Worm (Caenorhabditis elegans) whole organism, L4 larva: ENCODE results near the gene C25H3.11.

Source experiments
- F44E2.7 ChIP-seq: fragments of 200-800 bp; sonication (Bioruptor generic); IDR thresholded peaks from 2 replicates; pipeline ENCODE4 v2.1.2; 2022; ENCODE audit warnings: missing genetic modification characterization, missing compliant biosample characterization
- T20F7.1 ChIP-seq: fragments of 200-800 bp; sonication (Bioruptor generic); optimal IDR thresholded peaks from 2 replicates; lab custom pipeline; 2018; ENCODE audit warnings: mild to moderate bottlenecking, missing genetic modification characterization, missing compliant biosample characterization
- T26A8.4 ChIP-seq: fragments of 200-800 bp; sonication (Bioruptor generic); IDR thresholded peaks from 2 replicates; pipeline ENCODE4 v1.3.6; 2022; ENCODE audit warnings: missing genetic modification characterization, missing compliant biosample characterization
- Y75B8A.6 ChIP-seq: fragments of 200-800 bp; sonication (Bioruptor generic); IDR thresholded peaks from 2 replicates; pipeline ENCODE4 v1.3.6; 2022; ENCODE audit warnings: missing genetic modification reagents, missing genetic modification characterization, missing compliant biosample characterization
- ZK546.5 ChIP-seq, 2 experiments: sonication (generic microtip); optimal IDR thresholded peaks; 2 replicates each; lab custom pipeline; 2017; ENCODE audit warnings: missing biosample characterization in 2 of 2, missing genetic modification characterization in 2 of 2
- ama-1 ChIP-seq: fragments of 150-350 bp; optimal IDR thresholded peaks from 2 replicates; lab custom pipeline; 2014; ENCODE audit warnings: inconsistent platforms, mixed read lengths
- arid-1 ChIP-seq: fragments of 200-800 bp; sonication (Bioruptor generic); conservative IDR thresholded peaks from 2 replicates; pipeline ENCODE4 v1.3.6; 2022; ENCODE audit warnings: missing genetic modification reagents, missing genetic modification characterization, missing compliant biosample characterization
- ceh-20 ChIP-seq: fragments of 200-800 bp; sonication (Bioruptor generic); IDR thresholded peaks from 2 replicates; pipeline ENCODE4 v1.3.6; 2022; ENCODE audit warnings: missing genetic modification reagents, missing genetic modification characterization, missing compliant biosample characterization
- ceh-32 ChIP-seq: sonication (generic microtip); optimal IDR thresholded peaks from 2 replicates; lab custom pipeline; 2016; ENCODE audit warnings: mild to moderate bottlenecking, missing genetic modification characterization, missing compliant biosample characterization; ENCODE audit not compliant: poor library complexity
- ceh-62 ChIP-seq: sonication (generic microtip); optimal IDR thresholded peaks from 2 replicates; lab custom pipeline; 2017; ENCODE audit warnings: missing biosample characterization, missing genetic modification characterization
- ceh-82 ChIP-seq: sonication (generic microtip); optimal IDR thresholded peaks from 2 replicates; lab custom pipeline; 2017; ENCODE audit warnings: missing biosample characterization, missing genetic modification characterization
- daf-16 ChIP-seq, 3 experiments: sonication (generic microtip); optimal IDR thresholded peaks; 2 replicates each; lab custom pipeline; 2016 to 2017; ENCODE audit warnings: missing genetic modification characterization in 3 of 3, missing genetic modification reagents in 3 of 3, mild to moderate bottlenecking in 2 of 3, missing compliant biosample characterization in 2 of 3, missing biosample characterization in 1 of 3, moderate library complexity in 1 of 3
- dmd-6 ChIP-seq: fragments of 200-800 bp; sonication (Bioruptor generic); IDR thresholded peaks from 2 replicates; pipeline ENCODE4 v1.3.6; 2022; ENCODE audit warnings: missing genetic modification reagents, missing genetic modification characterization, missing compliant biosample characterization
- dmd-8 ChIP-seq: fragments of 200-800 bp; sonication (Bioruptor generic); IDR thresholded peaks from 2 replicates; pipeline ENCODE4 v1.3.6; 2022; ENCODE audit warnings: missing genetic modification characterization, missing compliant biosample characterization
- duxl-1 ChIP-seq: sonication (generic microtip); optimal IDR thresholded peaks from 2 replicates; lab custom pipeline; 2016; ENCODE audit warnings: mild to moderate bottlenecking, missing genetic modification characterization, moderate library complexity, missing compliant biosample characterization; ENCODE audit not compliant: poor library complexity
- dve-1 ChIP-seq: sonication (generic microtip); optimal IDR thresholded peaks from 2 replicates; lab custom pipeline; 2017; ENCODE audit warnings: antibody characterized with exemption, mild to moderate bottlenecking, missing genetic modification characterization, missing compliant biosample characterization; ENCODE audit not compliant: insufficient read depth
- egl-43 ChIP-seq: fragments of 200-800 bp; sonication (Bioruptor generic); IDR thresholded peaks from 2 replicates; pipeline ENCODE4 v1.3.6; 2022; ENCODE audit warnings: missing genetic modification reagents, missing genetic modification characterization, missing compliant biosample characterization
- hif-1 ChIP-seq, 2 experiments: sonication (generic microtip); optimal IDR thresholded peaks; 2 replicates each; lab custom pipeline; 2016 to 2017; ENCODE audit warnings: missing compliant biosample characterization in 2 of 2, missing genetic modification characterization in 2 of 2, missing genetic modification reagents in 2 of 2, missing genotype in 2 of 2, mild to moderate bottlenecking in 1 of 2
- hlh-11 ChIP-seq: fragments of 200-800 bp; sonication (Bioruptor generic); optimal IDR thresholded peaks from 2 replicates; lab custom pipeline; 2018; ENCODE audit warnings: mild to moderate bottlenecking, missing genetic modification characterization, missing compliant biosample characterization
- hlh-30 ChIP-seq: sonication (generic microtip); optimal IDR thresholded peaks from 2 replicates; lab custom pipeline; 2017; ENCODE audit warnings: antibody characterized with exemption, mild to moderate bottlenecking, missing genetic modification characterization, missing compliant biosample characterization; ENCODE audit not compliant: insufficient read depth
- lin-13 ChIP-seq: fragments of 150-350 bp; optimal IDR thresholded peaks from 2 replicates; lab custom pipeline; 2014; ENCODE audit warnings: missing biosample characterization, missing genetic modification reagents, missing genetic modification characterization
- madf-5 ChIP-seq, 2 experiments: fragments of 200-800 bp; sonication (Bioruptor generic); IDR thresholded peaks; 2 replicates each; pipeline ENCODE4 v1.3.6; 2022; ENCODE audit warnings: missing compliant biosample characterization in 2 of 2, missing genetic modification characterization in 2 of 2
- mep-1 ChIP-seq: fragments of 150-350 bp; sonication (generic microtip); optimal IDR thresholded peaks from 3 replicates; lab custom pipeline; 2014; ENCODE audit warnings: missing biosample characterization, missing genetic modification characterization
- mes-2 ChIP-seq: sonication (generic microtip); optimal IDR thresholded peaks from 2 replicates; lab custom pipeline; 2016; ENCODE audit warnings: missing genotype, mild to moderate bottlenecking, missing genetic modification characterization, missing compliant biosample characterization; ENCODE audit not compliant: poor library complexity, severe bottlenecking
- mxl-3 ChIP-seq: fragments of 200-800 bp; sonication (Bioruptor generic); optimal IDR thresholded peaks from 2 replicates; lab custom pipeline; 2018; ENCODE audit warnings: mild to moderate bottlenecking, missing genetic modification characterization, missing compliant biosample characterization
- nhr-10 ChIP-seq: fragments of 150-350 bp; optimal IDR thresholded peaks from 2 replicates; lab custom pipeline; 2014; ENCODE audit warnings: missing biosample characterization, missing genetic modification characterization
- nhr-25 ChIP-seq: sonication (generic microtip); optimal IDR thresholded peaks from 2 replicates; lab custom pipeline; 2017; ENCODE audit warnings: missing genetic modification characterization, mild to moderate bottlenecking, missing compliant biosample characterization, antibody characterized with exemption, moderate library complexity, borderline replicate concordance; ENCODE audit not compliant: insufficient read depth
- nhr-28 ChIP-seq: fragments of 150-350 bp; optimal IDR thresholded peaks from 2 replicates; lab custom pipeline; 2014; ENCODE audit warnings: missing biosample characterization, missing genetic modification characterization
- nhr-42 ChIP-seq: fragments of 200-800 bp; sonication (Bioruptor generic); IDR thresholded peaks from 2 replicates; pipeline ENCODE4 v1.3.6; 2022; ENCODE audit warnings: missing genetic modification characterization, missing compliant biosample characterization
- nhr-76 ChIP-seq: fragments of 150-350 bp; optimal IDR thresholded peaks from 2 replicates; lab custom pipeline; 2014; ENCODE audit warnings: missing biosample characterization, missing genetic modification characterization
- nhr-77 ChIP-seq: fragments of 150-350 bp; optimal IDR thresholded peaks from 2 replicates; lab custom pipeline; 2014; ENCODE audit warnings: missing biosample characterization, missing genetic modification characterization
- php-3 ChIP-seq: fragments of 200-800 bp; sonication (Bioruptor generic); IDR thresholded peaks from 2 replicates; pipeline ENCODE4 v1.3.6; 2022; ENCODE audit warnings: missing genetic modification reagents, missing genetic modification characterization, missing compliant biosample characterization
- rbr-2 ChIP-seq: sonication (generic microtip); optimal IDR thresholded peaks from 2 replicates; lab custom pipeline; 2016; ENCODE audit warnings: missing genotype, missing genetic modification characterization, missing compliant biosample characterization
- snpc-4 ChIP-seq: fragments of 150-350 bp; optimal IDR thresholded peaks from 2 replicates; lab custom pipeline; 2014; ENCODE audit warnings: missing biosample characterization, missing genetic modification characterization
- spr-1 ChIP-seq: sonication (generic microtip); optimal IDR thresholded peaks from 2 replicates; lab custom pipeline; 2016; ENCODE audit warnings: mild to moderate bottlenecking, missing genetic modification characterization, missing compliant biosample characterization
- unc-39 ChIP-seq: sonication (generic microtip); optimal IDR thresholded peaks from 2 replicates; lab custom pipeline; 2017; ENCODE audit warnings: missing biosample characterization, missing genetic modification characterization
- unc-62 ChIP-seq, 3 experiments: fragments of 150-350 bp in 1 of 3; sonication (generic microtip); optimal IDR thresholded peaks in 2 of 3; peaks in 1 of 3; 1 replicate in 1 of 3; 2 replicates in 2 of 3; lab custom pipeline; 2014 to 2017; ENCODE audit warnings: missing biosample characterization in 3 of 3, missing genetic modification characterization in 3 of 3, missing genetic modification reagents in 3 of 3, missing genotype in 1 of 3
- vab-7 ChIP-seq: fragments of 200-800 bp; sonication (Bioruptor generic); IDR thresholded peaks from 2 replicates; pipeline ENCODE4 v1.3.6; 2022; ENCODE audit warnings: missing genetic modification reagents, missing genetic modification characterization, missing compliant biosample characterization
- zip-11 ChIP-seq: fragments of 200-800 bp; sonication (Bioruptor generic); IDR thresholded peaks from 2 replicates; pipeline ENCODE4 v1.3.6; 2022; ENCODE audit warnings: missing genetic modification characterization, missing compliant biosample characterization
- ztf-11 ChIP-seq: fragments of 150-350 bp; optimal IDR thresholded peaks from 2 replicates; lab custom pipeline; 2014; ENCODE audit warnings: missing biosample characterization, missing genetic modification characterization

The C25H3.11 gene

DNA sequence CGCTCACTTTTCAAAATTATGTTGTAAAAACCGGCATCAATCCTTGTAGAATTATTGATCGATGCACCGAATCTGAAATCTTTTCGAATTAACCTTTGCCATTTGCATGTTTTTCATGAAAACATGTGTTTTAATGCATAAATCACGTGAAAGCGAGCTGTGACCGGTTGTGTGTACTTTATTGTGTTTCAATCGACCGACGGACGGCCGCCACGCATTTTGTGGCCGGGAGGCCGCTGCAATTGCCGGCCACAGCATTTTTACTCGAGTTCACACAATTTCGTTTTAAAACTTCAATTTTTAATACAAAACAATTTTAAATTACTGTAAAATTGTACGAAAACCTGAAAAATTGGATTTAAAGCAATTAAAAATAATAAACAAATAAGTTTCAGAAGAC lies at the start of gene C25H3.11:
C25H3.11 (minus strand) TSS at position 82 of the 400 bp plus-strand sequence.
- TF ChIP-seq zip-11 (GFP tag; lab: Robert Waterston, UW) (no peak), nhr-25 (tag; lab: Kevin White, UChicago) (no peak), nhr-77 (tag; lab: Kevin White, UChicago) (peak; percentile 37), nhr-10 (no peak), ztf-11 (tag; lab: Kevin White, UChicago) (no peak), dve-1 (tag; lab: Kevin White, UChicago) (peak; percentile 49), mes-2 (tag; lab: Kevin White, UChicago) (peak; percentile 64), duxl-1 (tag; lab: Kevin White, UChicago) (no peak), ceh-62 (tag; lab: Kevin White, UChicago) (no peak), ama-1 (lab: Kevin White, UChicago) (peak; percentile 53), vab-7 (peak; percentile 20; the same call in 1 of the 2 replicates), nhr-42 (GFP tag; lab: Robert Waterston, UW) (no peak), nhr-76 (no peak), nhr-28 (peak; percentile 49), T26A8.4 (0 out of 2 replicates have a peak, but pooled peaks have one; percentile 15), dmd-6 (GFP tag; lab: Robert Waterston, UW) (peak; percentile 49; the same call in 1 of the 2 replicates), php-3 (GFP tag; lab: Robert Waterston, UW) (0 out of 2 replicates have a peak, but pooled peaks have one; percentile 32), unc-39 (tag; lab: Kevin White, UChicago) (no peak), daf-16 (GFP tag; optimal IDR thresholded peaks at IDR 0.05; lab: Kevin White, UChicago) (no peak), daf-16 (tag; optimal IDR thresholded peaks at IDR 0.05; lab: Kevin White, UChicago) (peak; percentile 66), ceh-32 (tag; lab: Kevin White, UChicago) (no peak), rbr-2 (tag; lab: Kevin White, UChicago) (no peak), spr-1 (tag; lab: Kevin White, UChicago) (peak; percentile 28), ceh-20 (GFP tag; lab: Robert Waterston, UW) (no peak), hlh-30 (tag; lab: Kevin White, UChicago) (peak; percentile 86), F44E2.7 (GFP tag; lab: Robert Waterston, UW) (0 out of 2 replicates have a peak, but pooled peaks have one; percentile 45), Y75B8A.6 (GFP tag; lab: Robert Waterston, UW) (0 out of 2 replicates have a peak, but pooled peaks have one; percentile 10), dmd-8 (no peak), ceh-82 (tag; lab: Kevin White, UChicago) (no peak), egl-43 (GFP tag; lab: Robert Waterston, UW) (0 out of 2 replicates have a peak, but pooled peaks have one; percentile 55), hif-1 (tag; optimal IDR thresholded peaks at IDR 0.05; lab: Kevin White, UChicago) (peak in 1 of 2 experiments; percentile 52), mxl-3 (GFP tag; lab: Kevin White, UChicago) (peak; percentile 54), unc-62 (GFP tag; optimal IDR thresholded peaks at IDR 0.05 in 1 of 2; lab: Kevin White, UChicago) (peak in 1 of 2 experiments; percentile 76), unc-62 (tag; optimal IDR thresholded peaks at IDR 0.05; lab: Kevin White, UChicago) (no peak), snpc-4 (tag; lab: Kevin White, UChicago) (no peak), T20F7.1 (GFP tag; lab: Kevin White, UChicago) (no peak), madf-5 (GFP tag; IDR thresholded peaks at IDR 0.05; lab: Robert Waterston, UW) (no peak), mep-1 (tag; lab: Kevin White, UChicago) (peak; percentile 47), lin-13 (no peak), ZK546.5 (tag; optimal IDR thresholded peaks at IDR 0.05; lab: Kevin White, UChicago) (no peak), hlh-11 (tag; lab: Kevin White, UChicago) (peak; percentile 78), arid-1 (0 out of 2 replicates have a peak, but pooled peaks have one; percentile 24)
